Fruit fly (Drosophila melanogaster): Measurements from ENCODE around the gene Moe.

The Moe gene

dm6 chrX:8897859-8898427, at the start of gene Moe:
Moe (minus strand) TSS chrX:8898332.
- TF ChIP-seq net (GFP tag; optimal IDR thresholded peaks at IDR 0.05) (peak; percentile 44), lz (GFP tag; optimal IDR thresholded peaks at IDR 0.05) (peak; percentile 62), CG11902 (GFP tag; optimal IDR thresholded peaks at IDR 0.05) (peak; percentile 22), Hr4 (GFP tag; optimal IDR thresholded peaks at IDR 0.05) (peak; percentile 23), Ets96B (tag; optimal IDR thresholded peaks at IDR 0.05) (peak; percentile 49), CG8632 (GFP tag; optimal IDR thresholded peaks at IDR 0.05) (peak; percentile 42), CG11762 (GFP tag; optimal IDR thresholded peaks at IDR 0.05; ENCODE audit: insufficient read depth) (peak; percentile 4), CG10669 (GFP tag; optimal IDR thresholded peaks at IDR 0.05) (peak; percentile 33), Gug (GFP tag; IDR thresholded peaks at IDR 0.05) (no peak), CG4318 (GFP tag; optimal IDR thresholded peaks at IDR 0.05) (no peak), CG6792 (GFP tag; optimal IDR thresholded peaks at IDR 0.05) (peak; percentile 18), acj6 (GFP tag; optimal IDR thresholded peaks at IDR 0.05) (peak; percentile 44), Eip75B (GFP tag; optimal IDR thresholded peaks at IDR 0.05) (peak; percentile 28), CG6276 (GFP tag; optimal IDR thresholded peaks at IDR 0.05) (peak; percentile 85), Sox102F (GFP tag; optimal IDR thresholded peaks at IDR 0.05) (peak; percentile 11), CG15336 (GFP tag; IDR thresholded peaks at IDR 0.05) (peak; percentile 68), dac (GFP tag; optimal IDR thresholded peaks at IDR 0.05) (peak; percentile 55), CG1621 (tag; optimal IDR thresholded peaks at IDR 0.05) (peak; percentile 83), CG3919 (GFP tag; optimal IDR thresholded peaks at IDR 0.05) (peak; percentile 60), svp (GFP tag) (peak; percentile 75), CG32006 (GFP tag; optimal IDR thresholded peaks at IDR 0.05) (peak; percentile 58), dsx (GFP tag; optimal IDR thresholded peaks at IDR 0.05; ENCODE audit: poor library complexity, severe bottlenecking) (peak; percentile 54), fd59A (GFP tag; optimal IDR thresholded peaks at IDR 0.05) (peak; percentile 36), topi (GFP tag; optimal IDR thresholded peaks at IDR 0.05) (peak; percentile 47), Hr39 (GFP tag; optimal IDR thresholded peaks at IDR 0.05) (peak; percentile 58), achi (GFP tag; optimal IDR thresholded peaks at IDR 0.05) (peak; percentile 39), vri (GFP tag; optimal IDR thresholded peaks at IDR 0.05) (peak; percentile 24), CG34406 (GFP tag; optimal IDR thresholded peaks at IDR 0.05) (no peak), CG7368 (GFP tag; optimal IDR thresholded peaks at IDR 0.05) (no peak), fkh (GFP tag; optimal IDR thresholded peaks at IDR 0.05) (peak; percentile 21), Sox15 (GFP tag; optimal IDR thresholded peaks at IDR 0.05) (peak; percentile 27), CG6163 (GFP tag; IDR thresholded peaks at IDR 0.05) (peak; percentile 54; the same call in 2 of the 3 replicates), fd85E (GFP tag; optimal IDR thresholded peaks at IDR 0.05) (no peak), OdsH (GFP tag; optimal IDR thresholded peaks at IDR 0.05) (peak; percentile 56), CG8119 (GFP tag; IDR thresholded peaks at IDR 0.05) (peak; percentile 74), pdm3 (GFP tag; optimal IDR thresholded peaks at IDR 0.05) (peak; percentile 70), salr (GFP tag; optimal IDR thresholded peaks at IDR 0.05) (peak in 1 of 2 experiments; percentile 62), Hr38 (GFP tag; optimal IDR thresholded peaks at IDR 0.05) (peak; percentile 1), eg (GFP tag; IDR thresholded peaks at IDR 0.05) (peak; percentile 73; the same call in 2 of the 3 replicates), CG6808 (GFP tag; optimal IDR thresholded peaks at IDR 0.05) (peak; percentile 71), Eip78C (GFP tag) (peak; percentile 82), CG11294 (GFP tag; IDR thresholded peaks at IDR 0.05) (no peak), Smox (GFP tag; optimal IDR thresholded peaks at IDR 0.05) (peak; percentile 59), CG6854 (GFP tag; optimal IDR thresholded peaks at IDR 0.05) (no peak), Lpt (GFP tag; optimal IDR thresholded peaks at IDR 0.05) (peak; percentile 63), Ets21C (GFP tag; optimal IDR thresholded peaks at IDR 0.05) (peak; percentile 35), Sox14 (GFP tag; optimal IDR thresholded peaks at IDR 0.05) (peak; percentile 49), CG9139 (GFP tag; optimal IDR thresholded peaks at IDR 0.05) (peak; percentile 63), ss (GFP tag; optimal IDR thresholded peaks at IDR 0.05) (peak; percentile 82 to 87), Met (GFP tag; optimal IDR thresholded peaks at IDR 0.05) (peak; percentile 45), esn (GFP tag; optimal IDR thresholded peaks at IDR 0.05) (peak; percentile 47)

Data from whole organism, prepupa.